Fruit fly (Drosophila melanogaster): ENCODE measurements around the gene TrxT.

dm6 chrX:5289692-5290091, 22.0 kb downstream of the TrxT start:
- TF ChIP-seq ttk (optimal IDR thresholded peaks at IDR 0.05), result no peak
- TF ChIP-seq Myc (optimal IDR thresholded peaks at IDR 0.05), result no peak
- no peak for TF ChIP-seq h (optimal IDR thresholded peaks at IDR 0.05)
